Fruit fly (Drosophila melanogaster) whole organism, embryonic: Measurements from ENCODE around the gene Mer.

Experiments
- ATbp ChIP-seq: fragments of 200-800 bp; sonication (Bioruptor generic); optimal IDR thresholded peaks from 2 replicates; lab custom pipeline; 2017; ENCODE audit warnings: missing biosample characterization, mild to moderate bottlenecking, missing genetic modification characterization, missing genetic modification reagents
- Abd-B ChIP-seq: fragments of 200-800 bp; sonication (Bioruptor generic); optimal IDR thresholded peaks from 2 replicates; lab custom pipeline; 2018; ENCODE audit warnings: missing biosample characterization, mild to moderate bottlenecking, missing genetic modification characterization, moderate library complexity
- Aef1 ChIP-seq: fragments of 200-800 bp; sonication (Bioruptor generic); IDR thresholded peaks from 3 replicates; pipeline ENCODE4 v1.3.6; 2022; ENCODE audit warnings: missing biosample characterization, missing genetic modification characterization
- Atf-2 ChIP-seq: fragments of 200-800 bp; sonication (Bioruptor generic); optimal IDR thresholded peaks from 2 replicates; lab custom pipeline; 2016; ENCODE audit warnings: missing biosample characterization, missing genetic modification characterization
- Atf3 ChIP-seq: fragments of 200-800 bp; sonication (Bioruptor generic); optimal IDR thresholded peaks from 3 replicates; lab custom pipeline; 2016; ENCODE audit warnings: missing biosample characterization, missing genetic modification characterization
- CG10543 ChIP-seq: fragments of 200-800 bp; sonication (Bioruptor generic); optimal IDR thresholded peaks from 3 replicates; lab custom pipeline; 2017; ENCODE audit warnings: missing biosample characterization, mild to moderate bottlenecking, missing genetic modification characterization, moderate library complexity
- CG11398 ChIP-seq: fragments of 200-800 bp; sonication (Bioruptor generic); optimal IDR thresholded peaks from 2 replicates; lab custom pipeline; 2016; ENCODE audit warnings: missing biosample characterization, missing genetic modification characterization
- CG12219 ChIP-seq: fragments of 200-800 bp; sonication (Bioruptor generic); optimal IDR thresholded peaks from 3 replicates; lab custom pipeline; 2018; ENCODE audit warnings: missing biosample characterization, mild to moderate bottlenecking, missing genetic modification characterization
- CG1529 ChIP-seq: fragments of 200-800 bp; sonication (Bioruptor generic); optimal IDR thresholded peaks from 3 replicates; lab custom pipeline; 2018; ENCODE audit warnings: missing biosample characterization, missing genetic modification characterization
- CG15479 ChIP-seq: fragments of 200-800 bp; sonication (Bioruptor generic); optimal IDR thresholded peaks from 3 replicates; lab custom pipeline; 2019; ENCODE audit warnings: missing biosample characterization, mild to moderate bottlenecking, missing genetic modification characterization, moderate library complexity
- CG15696 ChIP-seq: fragments of 200-800 bp; sonication (Bioruptor generic); optimal IDR thresholded peaks from 2 replicates; lab custom pipeline; 2019; ENCODE audit warnings: missing biosample characterization, mild to moderate bottlenecking, missing genetic modification characterization, moderate library complexity
- CG16779 ChIP-seq: fragments of 200-800 bp; sonication (Bioruptor generic); IDR thresholded peaks from 2 replicates; pipeline ENCODE4 v1.3.6; 2022; ENCODE audit warnings: missing biosample characterization, missing genetic modification characterization
- CG17328 ChIP-seq: fragments of 200-800 bp; sonication (Bioruptor generic); IDR thresholded peaks from 2 replicates; pipeline ENCODE4 v1.3.6; 2022; ENCODE audit warnings: missing biosample characterization, missing genetic modification characterization
- CG17568 ChIP-seq: fragments of 200-800 bp; sonication (Bioruptor generic); optimal IDR thresholded peaks from 2 replicates; lab custom pipeline; 2018; ENCODE audit warnings: missing biosample characterization, mild to moderate bottlenecking, missing genetic modification characterization, moderate library complexity
- CG2116 ChIP-seq: fragments of 200-800 bp; sonication (Bioruptor generic); optimal IDR thresholded peaks from 3 replicates; lab custom pipeline; 2018; ENCODE audit warnings: missing biosample characterization, mild to moderate bottlenecking, missing genetic modification characterization
- CG7786 ChIP-seq: fragments of 200-800 bp; sonication (Bioruptor generic); optimal IDR thresholded peaks from 2 replicates; lab custom pipeline; 2016; ENCODE audit warnings: missing biosample characterization, missing genetic modification characterization
- CG7839 ChIP-seq: fragments of 200-800 bp; sonication (Bioruptor generic); optimal IDR thresholded peaks from 3 replicates; lab custom pipeline; 2018; ENCODE audit warnings: missing biosample characterization, mild to moderate bottlenecking, missing genetic modification characterization, moderate library complexity
- CG8924 ChIP-seq: fragments of 200-800 bp; optimal IDR thresholded peaks from 3 replicates; lab custom pipeline; 2019; ENCODE audit warnings: missing biosample characterization, mild to moderate bottlenecking, missing genetic modification characterization, moderate library complexity
- CG9932 ChIP-seq: fragments of 200-800 bp; sonication (Bioruptor generic); IDR thresholded peaks from 2 replicates; pipeline ENCODE4 v1.3.6; 2022; ENCODE audit warnings: missing biosample characterization, missing genetic modification characterization
- CHES-1-like ChIP-seq: fragments of 200-800 bp; sonication (Bioruptor generic); optimal IDR thresholded peaks from 2 replicates; lab custom pipeline; 2016; ENCODE audit warnings: missing biosample characterization, missing genetic modification characterization
- Dfd ChIP-seq, 2 experiments: fragments of >200 bp; optimal IDR thresholded peaks; 2 replicates each; lab custom pipeline; 2017; ENCODE audit warnings: missing biosample characterization in 2 of 2, missing genetic modification characterization in 2 of 2
- Hand ChIP-seq: fragments of 200-800 bp; sonication (Bioruptor generic); optimal IDR thresholded peaks from 2 replicates; lab custom pipeline; 2017; ENCODE audit warnings: mild to moderate bottlenecking, missing biosample characterization, missing genetic modification reagents, missing genetic modification characterization
- HmgD ChIP-seq: fragments of 200-800 bp; sonication (Bioruptor generic); optimal IDR thresholded peaks from 3 replicates; lab custom pipeline; 2016; ENCODE audit warnings: missing biosample characterization, missing genetic modification characterization
- Mes4 ChIP-seq: fragments of 200-800 bp; sonication (Bioruptor generic); optimal IDR thresholded peaks from 2 replicates; lab custom pipeline; 2016; ENCODE audit warnings: missing biosample characterization, missing genetic modification characterization
- Nf-YB ChIP-seq: fragments of 200-800 bp; sonication (Bioruptor generic); optimal IDR thresholded peaks from 3 replicates; lab custom pipeline; 2019; ENCODE audit warnings: missing biosample characterization, mild to moderate bottlenecking, missing genetic modification characterization, moderate library complexity
- Nf-YC ChIP-seq: fragments of 200-800 bp; optimal IDR thresholded peaks from 3 replicates; lab custom pipeline; 2019; ENCODE audit warnings: missing biosample characterization, mild to moderate bottlenecking, missing genetic modification characterization, moderate library complexity
- Poxn ChIP-seq: fragments of 200-800 bp; sonication (Bioruptor generic); IDR thresholded peaks from 2 replicates; pipeline ENCODE4 v1.3.6; 2022; ENCODE audit warnings: missing biosample characterization, missing genetic modification characterization
- Ravus ChIP-seq: fragments of 200-800 bp; sonication (Bioruptor generic); IDR thresholded peaks from 2 replicates; pipeline ENCODE4 v1.3.6; 2022; ENCODE audit warnings: missing biosample characterization, missing genetic modification characterization
- Rx ChIP-seq: fragments of 200-800 bp; sonication (Bioruptor generic); IDR thresholded peaks from 2 replicates; pipeline ENCODE4 v1.3.6; 2022; ENCODE audit warnings: missing biosample characterization, missing genetic modification characterization
- Spps ChIP-seq: fragments of 200-800 bp; sonication (Bioruptor generic); optimal IDR thresholded peaks from 2 replicates; lab custom pipeline; 2018; ENCODE audit warnings: missing biosample characterization, mild to moderate bottlenecking, missing genetic modification characterization
- Usf ChIP-seq: fragments of 200-800 bp; sonication (Bioruptor generic); optimal IDR thresholded peaks from 2 replicates; lab custom pipeline; 2017; ENCODE audit warnings: missing genotype, missing biosample characterization, missing genetic modification characterization
- Xrp1 ChIP-seq: fragments of 200-800 bp; sonication (Bioruptor generic); IDR thresholded peaks from 2 replicates; pipeline ENCODE4 v1.3.6; 2022; ENCODE audit warnings: missing biosample characterization, missing genetic modification characterization
- ato ChIP-seq: fragments of 200-800 bp; sonication (Bioruptor generic); IDR thresholded peaks from 2 replicates; pipeline ENCODE4 v1.3.6; 2022; ENCODE audit warnings: missing biosample characterization, missing genetic modification characterization; ENCODE audit not compliant: partially characterized antibody
- bcd ChIP-seq: fragments of 200-800 bp; sonication (Bioruptor generic); optimal IDR thresholded peaks from 2 replicates; lab custom pipeline; 2017; ENCODE audit warnings: missing biosample characterization, mild to moderate bottlenecking, missing genetic modification characterization
- bigmax ChIP-seq: fragments of 200-800 bp; sonication (Bioruptor generic); optimal IDR thresholded peaks from 2 replicates; lab custom pipeline; 2018; ENCODE audit warnings: missing biosample characterization, mild to moderate bottlenecking, missing genetic modification characterization
- chinmo ChIP-seq: fragments of 200-800 bp; sonication (Bioruptor generic); IDR thresholded peaks from 4 replicates; pipeline ENCODE4 v1.3.6; 2022; ENCODE audit warnings: missing biosample characterization, missing genetic modification characterization; ENCODE audit not compliant: partially characterized antibody
- disco-r ChIP-seq: fragments of 200-800 bp; sonication (Bioruptor generic); optimal IDR thresholded peaks from 2 replicates; lab custom pipeline; 2016; ENCODE audit warnings: missing biosample characterization, missing genetic modification characterization
- eve ChIP-seq, 2 experiments: fragments of >200 bp; optimal IDR thresholded peaks; 2 replicates each; lab custom pipeline; 2017; ENCODE audit warnings: missing biosample characterization in 2 of 2, missing genetic modification characterization in 2 of 2
- grau ChIP-seq: fragments of 200-800 bp; optimal IDR thresholded peaks from 3 replicates; lab custom pipeline; 2019; ENCODE audit warnings: missing biosample characterization, mild to moderate bottlenecking, missing genetic modification characterization, moderate library complexity
- hkb ChIP-seq, 2 experiments: fragments of 200-800 bp in 1 of 2; fragments of >200 bp in 1 of 2; sonication (Bioruptor generic) in 1 of 2; IDR thresholded peaks in 1 of 2; optimal IDR thresholded peaks in 1 of 2; 2 replicates each; pipeline versions ENCODE4 v1.3.6 to Lab custom; 2017 to 2022; ENCODE audit warnings: missing biosample characterization in 1 of 2, missing genetic modification characterization in 1 of 2
- insv ChIP-seq, 2 experiments: fragments of 200-800 bp; sonication (Bioruptor generic); optimal IDR thresholded peaks; 3 replicates each; lab custom pipeline; 2016 to 2018; ENCODE audit warnings: missing biosample characterization in 2 of 2, missing genetic modification characterization in 2 of 2
- inv ChIP-seq: fragments of 200-800 bp; sonication (Bioruptor generic); IDR thresholded peaks from 2 replicates; pipeline ENCODE4 v1.3.6; 2022; ENCODE audit warnings: missing biosample characterization, missing genetic modification characterization; ENCODE audit not compliant: partially characterized antibody
- jumu ChIP-seq: fragments of 200-800 bp; sonication (Bioruptor generic); optimal IDR thresholded peaks from 3 replicates; lab custom pipeline; 2016; ENCODE audit warnings: missing biosample characterization, missing genetic modification characterization
- maf-S ChIP-seq: fragments of 200-800 bp; sonication (Bioruptor generic); optimal IDR thresholded peaks from 2 replicates; lab custom pipeline; 2016; ENCODE audit warnings: missing biosample characterization, missing genetic modification characterization
- nau ChIP-seq: fragments of 200-800 bp; sonication (Bioruptor generic); optimal IDR thresholded peaks from 3 replicates; lab custom pipeline; 2017; ENCODE audit warnings: missing biosample characterization, mild to moderate bottlenecking, missing genetic modification characterization, missing genetic modification reagents
- pb ChIP-seq: fragments of 200-800 bp; sonication (Bioruptor generic); optimal IDR thresholded peaks from 3 replicates; lab custom pipeline; 2016; ENCODE audit warnings: missing biosample characterization, missing genetic modification characterization
- phol ChIP-seq: fragments of 200-800 bp; sonication (Bioruptor generic); optimal IDR thresholded peaks from 3 replicates; lab custom pipeline; 2018; ENCODE audit warnings: missing biosample characterization, mild to moderate bottlenecking, missing genetic modification characterization, moderate library complexity
- scrt ChIP-seq: fragments of 200-800 bp; sonication (Bioruptor generic); optimal IDR thresholded peaks from 2 replicates; lab custom pipeline; 2018; ENCODE audit warnings: missing biosample characterization, mild to moderate bottlenecking, missing genetic modification characterization, moderate library complexity
- sens-2 ChIP-seq: fragments of 200-800 bp; sonication (Bioruptor generic); IDR thresholded peaks from 2 replicates; pipeline ENCODE4 v1.3.6; 2022; ENCODE audit warnings: missing biosample characterization, missing genetic modification characterization
- sob ChIP-seq: fragments of 200-800 bp; sonication (Bioruptor generic); IDR thresholded peaks from 2 replicates; pipeline ENCODE4 v1.3.6; 2022; ENCODE audit warnings: missing biosample characterization, missing genetic modification characterization
- usp ChIP-seq: fragments of >200 bp; optimal IDR thresholded peaks from 2 replicates; lab custom pipeline; 2017; ENCODE audit warnings: missing biosample characterization, missing genetic modification characterization

Mer gene

dm6 chrX:19668405-19668804 is 24.9 kb downstream of the Mer start (continued):
- TF ChIP-seq scrt (peak; percentile 87), Nf-YB (GFP tag; lab: Kevin White, UChicago) (peak; percentile 84), sens-2 (GFP tag; lab: Robert Waterston, UW) (peak; percentile 92), CG1529 (GFP tag; lab: Kevin White, UChicago) (peak; percentile 95), ato (GFP tag; lab: Robert Waterston, UW) (no peak), Dfd (GFP tag; optimal IDR thresholded peaks at IDR 0.05; lab: Kevin White, UChicago) (no peak), CG9932 (GFP tag; lab: Robert Waterston, UW) (peak; percentile 97), Atf3 (peak; percentile 97), Hand (peak; percentile 88), nau (no peak), inv (GFP tag; lab: Robert Waterston, UW) (no peak), Poxn (GFP tag; lab: Robert Waterston, UW) (peak; percentile 85), hkb (optimal IDR thresholded peaks at IDR 0.05; lab: Kevin White, UChicago) (no peak), hkb (GFP tag; IDR thresholded peaks at IDR 0.05; lab: Robert Waterston, UW) (peak; percentile 92), ATbp (GFP tag; lab: Kevin White, UChicago) (peak; percentile 96), CG15479 (GFP tag; lab: Kevin White, UChicago) (no peak), HmgD (GFP tag; lab: Kevin White, UChicago) (peak; percentile 92), pb (GFP tag; lab: Kevin White, UChicago) (peak; percentile 96), CG11398 (GFP tag; lab: Kevin White, UChicago) (peak; percentile 97), CHES-1-like (GFP tag; lab: Kevin White, UChicago) (peak; percentile 98), phol (tag; lab: Kevin White, UChicago) (peak; percentile 91), Ravus (GFP tag; lab: Robert Waterston, UW) (peak; percentile 77), maf-S (GFP tag; lab: Kevin White, UChicago) (peak; percentile 97), Atf-2 (GFP tag; lab: Kevin White, UChicago) (peak; percentile 97), CG8924 (tag; lab: Kevin White, UChicago) (peak; percentile 94), CG7786 (peak; percentile 98), CG10543 (GFP tag; lab: Kevin White, UChicago) (peak; percentile 96), Mes4 (GFP tag; lab: Kevin White, UChicago) (peak; percentile 97), grau (tag; lab: Kevin White, UChicago) (peak; percentile 100), Nf-YC (peak; percentile 72), Usf (GFP tag; lab: Kevin White, UChicago) (peak; percentile 97), Aef1 (GFP tag; lab: Robert Waterston, UW) (peak; percentile 93), usp (GFP tag; lab: Kevin White, UChicago) (no peak), CG17568 (GFP tag; lab: Kevin White, UChicago) (no peak), Abd-B (peak; percentile 92), Spps (tag; lab: Kevin White, UChicago) (peak; percentile 94), bigmax (GFP tag; lab: Kevin White, UChicago) (peak; percentile 36), bcd (GFP tag; lab: Kevin White, UChicago) (peak; percentile 91), chinmo (no peak), insv (GFP tag; optimal IDR thresholded peaks at IDR 0.05; lab: Kevin White, UChicago) (peak; percentile 12 to 67), Rx (peak; percentile 91), CG12219 (GFP tag; lab: Kevin White, UChicago) (peak; percentile 97), CG2116 (GFP tag; lab: Kevin White, UChicago) (peak; percentile 74), CG15696 (tag; lab: Kevin White, UChicago) (peak; percentile 97), Xrp1 (GFP tag; lab: Robert Waterston, UW) (peak; percentile 97), eve (GFP tag; optimal IDR thresholded peaks at IDR 0.05; lab: Kevin White, UChicago) (peak in 1 of 2 experiments; percentile 55), CG16779 (GFP tag; lab: Robert Waterston, UW) (peak; percentile 90), CG17328 (GFP tag; lab: Robert Waterston, UW) (peak; percentile 98), jumu (GFP tag; lab: Kevin White, UChicago) (peak; percentile 98), CG7839 (tag; lab: Kevin White, UChicago) (peak; percentile 98), sob (GFP tag; lab: Robert Waterston, UW) (peak; percentile 95), disco-r (GFP tag; lab: Kevin White, UChicago) (peak; percentile 96)
